Fruit fly (Drosophila melanogaster): Measurements from ENCODE around the gene CG17782.

Gene CG17782

DNA sequence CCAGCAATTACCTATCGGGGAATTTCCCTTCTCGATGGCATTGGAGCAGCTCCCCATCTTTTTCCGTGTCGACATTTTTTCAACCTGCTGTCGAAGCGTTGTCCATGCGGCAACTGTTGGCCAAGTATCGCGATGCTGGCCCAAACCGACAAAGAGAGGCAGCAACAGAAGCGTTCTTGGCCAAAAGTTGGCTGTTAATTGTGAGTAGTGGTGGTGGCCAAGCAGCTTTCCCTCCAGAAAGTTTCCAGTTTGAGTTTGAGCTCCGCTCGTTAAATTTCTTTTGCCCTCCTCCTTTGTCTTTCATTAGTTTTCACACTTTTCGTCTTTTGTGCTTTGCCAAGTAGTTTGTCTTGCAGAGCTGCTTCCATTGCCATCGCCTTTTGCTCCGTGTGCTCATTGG, at the start of gene CG17782:
Gene CG17782 (minus strand): TSS at position 101 of the 400 bp plus-strand sequence.
- TF ChIP-seq EcR (GFP tag; optimal IDR thresholded peaks at IDR 0.05), result no peak
- TF ChIP-seq pan (optimal IDR thresholded peaks at IDR 0.05), result no peak
- no peak for TF ChIP-seq Dll (optimal IDR thresholded peaks at IDR 0.05)
- no peak for TF ChIP-seq psq (optimal IDR thresholded peaks at IDR 0.05)
- no peak for TF ChIP-seq CG8478 (optimal IDR thresholded peaks at IDR 0.05)
- TF ChIP-seq usp (GFP tag; optimal IDR thresholded peaks at IDR 0.05), result no peak

DNA sequence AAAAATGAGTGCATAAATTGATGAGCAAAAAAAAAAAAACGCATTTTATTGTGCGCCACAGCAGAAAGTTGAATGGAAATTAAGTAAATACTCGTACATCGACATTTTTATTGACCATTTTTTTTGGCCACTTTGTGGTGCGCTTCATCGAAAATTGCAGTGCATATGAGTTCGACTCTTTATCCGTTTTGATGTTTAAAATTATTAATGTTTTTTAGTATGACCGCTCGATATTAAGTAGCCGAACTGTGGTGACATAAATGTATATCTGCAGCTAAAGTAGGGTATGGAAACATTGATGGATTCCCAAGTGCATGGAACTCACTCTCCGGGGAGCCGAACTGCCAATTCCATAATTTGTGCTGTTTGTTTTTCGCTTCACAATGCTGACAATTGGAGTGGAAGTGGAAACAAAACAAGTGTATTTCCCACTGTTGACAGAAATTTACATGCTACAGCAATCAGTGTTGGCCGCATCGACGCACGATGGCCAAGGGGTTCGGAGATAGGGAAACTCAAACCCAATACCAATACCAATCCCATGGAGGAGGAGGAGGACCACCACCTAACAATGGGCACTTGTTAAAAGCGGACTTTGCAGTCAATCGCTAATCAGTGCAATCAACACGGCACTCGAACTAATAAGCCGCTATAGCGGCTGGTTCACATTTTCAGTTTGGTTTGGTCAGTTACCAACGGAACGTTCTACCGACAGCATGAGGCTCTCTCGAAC, 19.8 kb upstream of the CG17782 start, which contains the start of gene CG13616:
Gene CG13616 (plus strand): TSS at position 683 of the 733 bp plus-strand sequence.
- no peak for TF ChIP-seq CG8478 (optimal IDR thresholded peaks at IDR 0.05)
- no peak for TF ChIP-seq pan (optimal IDR thresholded peaks at IDR 0.05)
- no peak for TF ChIP-seq usp (GFP tag; optimal IDR thresholded peaks at IDR 0.05)
- TF ChIP-seq Dll (optimal IDR thresholded peaks at IDR 0.05), result no peak
- no peak for TF ChIP-seq EcR (GFP tag; optimal IDR thresholded peaks at IDR 0.05)

DNA sequence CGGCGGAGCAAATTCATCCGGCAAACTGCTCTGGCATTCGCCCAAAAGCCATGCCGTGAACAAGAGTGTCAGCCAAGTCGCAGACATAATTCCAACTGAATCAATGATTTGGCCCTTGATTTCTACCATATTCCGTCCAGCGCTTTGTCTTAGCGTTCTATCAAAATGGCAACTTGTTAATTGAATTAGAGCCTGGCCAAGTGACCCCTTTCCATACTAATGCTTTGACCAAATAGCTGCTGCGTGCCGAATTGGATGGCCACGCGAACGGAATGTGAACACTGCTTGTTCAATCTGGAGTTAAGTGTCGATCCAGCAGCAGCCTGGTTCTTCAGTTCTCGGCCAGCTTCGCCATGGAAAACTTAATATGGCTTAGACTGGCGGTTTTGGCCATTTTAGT, 17.7 kb upstream of the CG17782 start, which contains the start of the genes CG5768 and CG13615:
Gene CG5768 (minus strand): TSS at position 101 of the 400 bp plus-strand sequence.
Gene CG13615 (plus strand): TSS at position 280 of the 400 bp plus-strand sequence.
- TF ChIP-seq CG8478 (optimal IDR thresholded peaks at IDR 0.05), result no peak
- no peak for TF ChIP-seq EcR (GFP tag; optimal IDR thresholded peaks at IDR 0.05)
- TF ChIP-seq usp (GFP tag; optimal IDR thresholded peaks at IDR 0.05), result no peak
- TF ChIP-seq pan (optimal IDR thresholded peaks at IDR 0.05), result no peak
- TF ChIP-seq psq (optimal IDR thresholded peaks at IDR 0.05), result no peak
- TF ChIP-seq Dll (optimal IDR thresholded peaks at IDR 0.05), result no peak

DNA sequence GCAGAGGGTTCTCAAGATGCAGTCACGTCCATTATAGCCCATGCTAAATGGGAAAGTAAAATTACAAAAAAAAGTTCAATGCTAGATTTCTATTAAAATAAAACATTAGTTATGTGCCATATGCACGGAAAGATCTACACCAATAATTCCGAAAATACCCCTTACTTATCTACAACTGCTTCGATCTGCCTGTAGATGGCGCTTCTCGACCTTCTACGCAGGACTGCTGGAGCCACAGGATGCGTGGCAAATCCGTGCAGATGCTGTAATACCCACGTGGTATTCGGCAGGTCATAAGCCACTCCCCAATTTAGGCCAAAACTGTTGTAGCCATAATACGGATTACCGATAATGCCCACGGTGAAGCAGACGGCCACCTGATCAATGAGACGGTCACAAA, 13.9 kb upstream of the CG17782 start:
- TF ChIP-seq Dll (optimal IDR thresholded peaks at IDR 0.05), result no peak
- no peak for TF ChIP-seq pan (optimal IDR thresholded peaks at IDR 0.05)
- TF ChIP-seq EcR (GFP tag; optimal IDR thresholded peaks at IDR 0.05), result no peak
- TF ChIP-seq psq (optimal IDR thresholded peaks at IDR 0.05), result no peak
- no peak for TF ChIP-seq usp (GFP tag; optimal IDR thresholded peaks at IDR 0.05)
- no peak for TF ChIP-seq CG8478 (optimal IDR thresholded peaks at IDR 0.05)

DNA sequence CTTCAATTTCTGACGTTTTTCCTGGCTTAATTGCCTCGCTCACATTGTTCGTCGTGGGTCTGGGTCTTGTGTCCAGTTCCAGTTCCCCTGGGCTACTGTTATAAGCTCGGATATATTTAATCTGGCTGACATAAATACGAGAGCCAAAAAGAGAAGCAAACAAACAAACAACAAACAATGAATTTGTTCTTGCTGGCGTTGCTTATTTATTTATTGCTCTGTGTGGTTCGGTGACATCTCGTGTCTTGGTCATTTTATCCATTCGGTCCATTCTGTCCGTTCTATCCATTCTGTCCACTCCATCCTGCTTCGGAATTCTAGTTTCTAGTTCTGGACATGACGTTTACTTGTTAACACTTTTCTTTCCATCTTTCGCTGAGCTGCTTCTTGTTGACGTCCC, 12.4 kb upstream of the CG17782 start, which contains the start of gene CG17780:
Gene CG17780 (minus strand): TSS at position 101 of the 400 bp plus-strand sequence.
- TF ChIP-seq CG8478 (optimal IDR thresholded peaks at IDR 0.05) (no peak), usp (GFP tag; optimal IDR thresholded peaks at IDR 0.05) (no peak), Dll (optimal IDR thresholded peaks at IDR 0.05) (no peak), EcR (GFP tag; optimal IDR thresholded peaks at IDR 0.05) (no peak), psq (optimal IDR thresholded peaks at IDR 0.05) (no peak), pan (optimal IDR thresholded peaks at IDR 0.05) (no peak)

DNA sequence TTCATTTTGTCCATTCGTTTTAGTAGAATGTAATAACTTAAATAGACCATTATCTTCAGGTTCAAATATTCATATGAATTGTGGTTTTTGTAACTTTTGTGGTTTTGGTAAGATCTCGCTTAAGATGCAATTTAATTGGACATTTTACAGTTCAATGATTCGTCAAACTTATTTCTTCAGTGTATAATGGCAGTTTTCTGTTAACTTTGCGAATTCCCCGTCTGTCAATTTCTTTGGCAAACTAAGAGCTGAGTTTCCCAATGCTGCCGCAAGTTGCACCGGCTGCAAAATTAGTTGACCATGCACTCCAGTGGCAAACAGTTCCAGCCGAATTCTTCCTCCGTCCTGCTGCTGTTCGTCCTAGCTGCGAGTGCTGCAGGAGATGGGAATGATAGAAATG, 4.0 kb upstream of the CG17782 start, which contains the start of gene CG33342:
Gene CG33342 (plus strand): TSS at position 301 of the 400 bp plus-strand sequence.
- TF ChIP-seq EcR (GFP tag; optimal IDR thresholded peaks at IDR 0.05), result no peak
- no peak for TF ChIP-seq Dll (optimal IDR thresholded peaks at IDR 0.05)
- TF ChIP-seq psq (optimal IDR thresholded peaks at IDR 0.05), result no peak
- TF ChIP-seq pan (optimal IDR thresholded peaks at IDR 0.05), result no peak
- TF ChIP-seq CG8478 (optimal IDR thresholded peaks at IDR 0.05), result no peak
- TF ChIP-seq usp (GFP tag; optimal IDR thresholded peaks at IDR 0.05), result no peak

DNA sequence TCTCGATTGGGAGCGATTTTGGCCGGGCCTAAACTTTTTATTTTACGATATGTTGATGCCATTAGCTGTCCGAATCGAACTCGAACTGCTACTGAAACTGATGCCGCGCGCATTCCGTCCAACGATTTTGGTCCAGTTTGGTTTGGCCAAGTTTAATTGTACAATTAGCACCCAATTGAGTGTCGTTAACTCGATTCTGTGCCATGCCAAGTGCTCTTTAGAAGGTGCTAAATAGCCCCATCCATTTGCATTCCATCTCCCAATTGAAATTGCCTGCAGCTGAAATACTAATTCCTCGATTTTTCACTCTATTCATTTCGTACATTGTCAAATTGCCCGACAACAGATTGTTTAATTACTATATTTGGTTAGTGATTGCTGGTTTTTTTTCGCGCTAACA, 3.0 kb upstream of the CG17782 start, which contains the start of gene CG17781:
Gene CG17781 (minus strand): TSS at position 101 of the 400 bp plus-strand sequence.
- no peak for TF ChIP-seq psq (optimal IDR thresholded peaks at IDR 0.05)
- TF ChIP-seq usp (GFP tag; optimal IDR thresholded peaks at IDR 0.05), result no peak
- TF ChIP-seq Dll (optimal IDR thresholded peaks at IDR 0.05), result no peak
- no peak for TF ChIP-seq CG8478 (optimal IDR thresholded peaks at IDR 0.05)
- no peak for TF ChIP-seq pan (optimal IDR thresholded peaks at IDR 0.05)
- TF ChIP-seq EcR (GFP tag; optimal IDR thresholded peaks at IDR 0.05), result no peak

DNA sequence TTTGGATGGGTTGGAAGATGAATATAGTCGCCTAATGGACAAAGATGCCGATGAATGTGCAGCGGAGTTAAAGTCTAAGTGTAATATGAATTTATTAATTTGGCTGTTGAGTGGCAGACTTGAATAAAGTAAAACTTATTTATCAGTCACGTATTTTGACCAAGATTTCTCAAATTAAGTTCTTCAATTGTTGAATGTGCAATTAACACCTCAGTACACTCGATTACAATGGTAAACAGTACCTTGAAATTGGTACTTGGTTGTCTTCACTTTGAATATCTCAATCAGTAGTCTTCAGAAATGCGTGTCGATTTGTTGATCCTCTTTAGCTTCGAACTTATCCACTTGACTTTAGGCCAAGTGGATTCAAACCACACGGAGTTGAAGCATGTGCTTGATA, 3.3 kb downstream of the CG17782 start, which contains the start of gene CG13614:
Gene CG13614 (plus strand): TSS at position 301 of the 400 bp plus-strand sequence.
- TF ChIP-seq pan (optimal IDR thresholded peaks at IDR 0.05) (no peak), EcR (GFP tag; optimal IDR thresholded peaks at IDR 0.05) (no peak), CG8478 (optimal IDR thresholded peaks at IDR 0.05) (no peak), psq (optimal IDR thresholded peaks at IDR 0.05) (no peak), Dll (optimal IDR thresholded peaks at IDR 0.05) (no peak), usp (GFP tag; optimal IDR thresholded peaks at IDR 0.05) (no peak)

DNA sequence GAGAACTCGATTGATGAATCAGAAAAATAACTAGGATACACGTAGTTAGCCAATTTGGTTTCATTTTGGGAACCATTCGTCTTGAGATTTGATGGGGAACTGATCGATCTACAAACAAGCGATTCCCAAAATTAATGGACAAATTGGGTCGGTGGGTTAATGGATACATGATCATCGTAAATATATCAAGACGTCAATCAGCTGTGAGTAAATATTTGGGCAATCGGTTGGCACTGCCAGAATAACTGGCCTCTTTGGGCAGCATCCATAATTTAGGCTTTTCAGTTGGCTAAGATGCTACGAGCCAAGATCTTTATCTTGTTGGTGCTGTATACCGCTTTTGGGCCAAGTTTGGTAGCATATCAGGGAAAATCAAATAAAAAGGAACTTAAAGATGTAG, 4.5 kb downstream of the CG17782 start, which contains the start of the genes CG42812 and CG33341:
Gene CG42812 (minus strand): TSS at position 101 of the 400 bp plus-strand sequence.
Gene CG33341 (plus strand): TSS at position 295 of the 400 bp plus-strand sequence.
- TF ChIP-seq psq (optimal IDR thresholded peaks at IDR 0.05) (no peak), EcR (GFP tag; optimal IDR thresholded peaks at IDR 0.05) (no peak), usp (GFP tag; optimal IDR thresholded peaks at IDR 0.05) (no peak), CG8478 (optimal IDR thresholded peaks at IDR 0.05) (no peak), pan (optimal IDR thresholded peaks at IDR 0.05) (no peak), Dll (optimal IDR thresholded peaks at IDR 0.05) (no peak)

DNA sequence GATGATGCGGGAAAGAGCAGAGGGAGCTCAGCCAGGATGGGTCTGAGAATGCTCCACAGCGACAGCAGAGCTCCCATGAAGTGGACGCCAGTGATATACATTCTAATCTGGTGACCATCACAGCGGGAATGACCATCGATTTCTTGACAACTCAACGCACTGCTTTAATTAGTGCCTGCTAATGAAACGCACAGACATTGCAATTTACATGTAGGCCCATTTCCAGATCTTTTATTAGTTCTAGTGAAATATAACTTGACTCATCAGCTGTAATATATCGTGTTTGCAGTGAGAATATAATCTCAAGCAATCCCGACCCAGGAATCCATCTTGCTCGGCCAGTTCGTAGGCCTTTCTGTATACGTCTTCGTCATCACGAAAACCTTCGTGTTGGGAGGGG, 5.4 kb downstream of the CG17782 start, which contains the start of gene CG42811:
Gene CG42811 (minus strand): TSS at position 101 of the 400 bp plus-strand sequence.
- TF ChIP-seq Dll (optimal IDR thresholded peaks at IDR 0.05) (no peak), psq (optimal IDR thresholded peaks at IDR 0.05) (no peak), EcR (GFP tag; optimal IDR thresholded peaks at IDR 0.05) (no peak), pan (optimal IDR thresholded peaks at IDR 0.05) (no peak), CG8478 (optimal IDR thresholded peaks at IDR 0.05) (no peak), usp (GFP tag; optimal IDR thresholded peaks at IDR 0.05) (no peak)

DNA sequence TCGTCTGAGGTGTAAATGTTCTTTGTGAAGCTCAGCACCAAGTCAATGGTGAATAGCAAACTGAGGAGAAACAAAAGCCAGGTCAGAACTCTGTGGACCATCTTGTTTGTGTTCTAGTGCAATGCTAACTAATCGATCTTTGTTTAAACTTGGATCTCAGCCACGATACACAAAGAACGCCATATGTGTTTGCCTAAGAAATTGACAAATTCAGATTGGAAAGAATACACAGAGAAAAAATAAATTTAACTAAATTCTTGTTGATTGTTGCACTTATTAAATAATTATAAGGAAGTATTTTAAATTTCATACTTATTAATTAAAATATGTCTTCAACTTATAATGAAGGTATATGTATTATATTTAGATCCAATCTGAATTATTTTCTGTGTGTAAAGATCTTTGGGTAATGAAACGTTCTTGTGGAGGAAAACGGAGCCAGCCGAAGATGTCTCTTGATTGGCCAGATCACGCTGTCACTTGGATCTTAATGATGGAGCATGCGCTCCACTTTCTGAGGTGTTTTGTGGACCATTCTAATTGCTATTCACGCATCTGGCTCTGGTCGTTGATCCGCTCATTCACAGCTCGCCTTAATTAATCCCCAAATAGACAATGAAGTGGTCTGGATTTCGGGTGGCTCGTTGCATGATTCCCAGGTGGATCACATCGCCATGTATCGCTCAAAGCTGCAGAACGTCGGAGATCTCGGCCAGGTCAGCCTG, 7.5 kb downstream of the CG17782 start, which contains the start of the genes CG17784 and CG13613:
Gene CG17784 (minus strand): TSS at position 101 of the 725 bp plus-strand sequence.
Gene CG13613 (plus strand): TSS at position 675 of the 725 bp plus-strand sequence.
- TF ChIP-seq EcR (GFP tag; optimal IDR thresholded peaks at IDR 0.05) (no peak), CG8478 (optimal IDR thresholded peaks at IDR 0.05) (no peak), psq (optimal IDR thresholded peaks at IDR 0.05) (no peak), usp (GFP tag; optimal IDR thresholded peaks at IDR 0.05) (no peak), pan (optimal IDR thresholded peaks at IDR 0.05) (no peak), Dll (optimal IDR thresholded peaks at IDR 0.05) (no peak)
